Fruit fly (Drosophila melanogaster): ENCODE data around the gene Nnp-1.

The Nnp-1 gene

DNA sequence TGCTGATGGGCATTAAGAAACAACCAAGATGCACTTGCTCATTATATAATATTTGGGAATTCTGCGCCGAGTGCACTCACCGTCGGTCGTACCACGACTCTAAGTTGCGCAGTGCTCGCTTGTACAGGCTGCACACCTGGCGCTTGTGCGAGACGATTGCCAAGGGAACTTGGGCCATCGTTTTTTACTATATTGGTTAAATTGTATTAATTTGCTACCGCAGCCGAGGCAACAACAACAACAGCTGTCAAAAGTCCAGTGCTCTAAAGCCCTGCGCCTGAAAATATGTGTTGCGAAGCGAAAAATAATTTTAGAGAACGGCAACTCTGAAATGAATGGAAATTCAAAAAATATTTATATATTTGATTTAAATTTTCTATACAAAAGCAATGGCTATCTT lies 4.8 kb upstream of the Nnp-1 start, which contains the start of gene ND-B22:
ND-B22 (minus strand) TSS at position 349 of the 400 bp plus-strand sequence.
- TF ChIP-seq N (GFP tag; optimal IDR thresholded peaks at IDR 0.05) (no peak), Sp1 (GFP tag; optimal IDR thresholded peaks at IDR 0.05) (peak; percentile 28), Vsx2 (GFP tag; optimal IDR thresholded peaks at IDR 0.05; ENCODE audit: partially characterized antibody) (no peak), lola (GFP tag; optimal IDR thresholded peaks at IDR 0.05) (no peak), rgr (GFP tag; optimal IDR thresholded peaks at IDR 0.05) (peak; percentile 75), CrebA (GFP tag; optimal IDR thresholded peaks at IDR 0.05; ENCODE audit: borderline replicate concordance) (no peak), CG32264 (GFP tag; optimal IDR thresholded peaks at IDR 0.05) (no peak), Jra (GFP tag; optimal IDR thresholded peaks at IDR 0.05) (peak; percentile 47), Myc (optimal IDR thresholded peaks at IDR 0.05) (no peak), Hr78 (GFP tag; optimal IDR thresholded peaks at IDR 0.05) (no peak), sage (GFP tag; optimal IDR thresholded peaks at IDR 0.05) (peak; percentile 50), jim (GFP tag; optimal IDR thresholded peaks at IDR 0.05) (no peak), dsf (GFP tag; optimal IDR thresholded peaks at IDR 0.05; ENCODE audit: borderline replicate concordance) (peak; percentile 19), Mio (GFP tag; optimal IDR thresholded peaks at IDR 0.05) (no peak), tai (GFP tag; optimal IDR thresholded peaks at IDR 0.05) (no peak), Dfd (GFP tag; optimal IDR thresholded peaks at IDR 0.05) (no peak), dl (GFP tag; optimal IDR thresholded peaks at IDR 0.05; ENCODE audit: insufficient read depth in 1 of 2, partially characterized antibody in 2 of 2) (no peak), sv (GFP tag; optimal IDR thresholded peaks at IDR 0.05) (peak; percentile 26), GATAd (GFP tag; optimal IDR thresholded peaks at IDR 0.05) (peak; percentile 16), Rel (GFP tag; optimal IDR thresholded peaks at IDR 0.05) (no peak), Rel (tag; optimal IDR thresholded peaks at IDR 0.05) (no peak), ey (GFP tag; optimal IDR thresholded peaks at IDR 0.05) (peak; percentile 23), foxo (GFP tag; optimal IDR thresholded peaks at IDR 0.05) (peak in 1 of 2 experiments; percentile 65), h (GFP tag; optimal IDR thresholded peaks at IDR 0.05) (peak; percentile 69), woc (GFP tag; optimal IDR thresholded peaks at IDR 0.05) (peak; percentile 19), psq (GFP tag; optimal IDR thresholded peaks at IDR 0.05) (peak; percentile 29), dmrt93B (GFP tag; optimal IDR thresholded peaks at IDR 0.05) (no peak), HLH106 (tag; optimal IDR thresholded peaks at IDR 0.05) (peak; percentile 46), Hnf4 (GFP tag; optimal IDR thresholded peaks at IDR 0.05) (peak; percentile 80), brk (GFP tag; optimal IDR thresholded peaks at IDR 0.05) (no peak), usp (GFP tag; optimal IDR thresholded peaks at IDR 0.05) (no peak), fru (GFP tag; optimal IDR thresholded peaks at IDR 0.05) (peak; percentile 30), OdsH (GFP tag; optimal IDR thresholded peaks at IDR 0.05) (peak; percentile 28), Abd-B (GFP tag; optimal IDR thresholded peaks at IDR 0.05) (no peak), CG9705 (GFP tag; optimal IDR thresholded peaks at IDR 0.05) (peak; percentile 42), Dif (GFP tag; optimal IDR thresholded peaks at IDR 0.05; ENCODE audit: partially characterized antibody) (no peak), Hr83 (GFP tag; optimal IDR thresholded peaks at IDR 0.05; ENCODE audit: poor library complexity, severe bottlenecking) (peak; percentile 86), br (GFP tag; optimal IDR thresholded peaks at IDR 0.05) (peak; percentile 40), pan (optimal IDR thresholded peaks at IDR 0.05) (no peak)

DNA sequence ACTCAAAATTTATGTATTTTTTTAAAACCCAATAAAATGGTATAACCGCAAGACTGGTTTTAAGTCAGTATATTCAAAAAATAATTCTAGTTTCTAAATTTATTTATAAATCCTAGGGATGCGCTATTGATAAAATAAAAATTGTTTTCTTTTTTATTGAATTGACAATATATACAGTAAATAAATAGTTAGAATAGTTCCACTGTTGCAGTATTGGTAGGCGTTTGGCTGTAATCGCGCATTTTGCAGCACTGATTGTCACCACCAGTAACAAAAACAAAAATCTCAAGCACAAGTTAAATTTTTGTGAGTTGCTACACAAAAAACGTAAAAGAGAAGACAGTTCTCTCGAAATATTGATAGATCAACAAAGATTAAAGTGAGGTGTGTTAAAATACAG lies 3.0 kb upstream of the Nnp-1 start, which contains the start of gene CG31855:
CG31855 (plus strand) TSS at position 265 of the 400 bp plus-strand sequence.
- no peak for TF ChIP-seq tai (GFP tag; optimal IDR thresholded peaks at IDR 0.05)
- TF ChIP-seq fru (GFP tag; optimal IDR thresholded peaks at IDR 0.05), result peak; percentile 83
- TF ChIP-seq foxo (GFP tag; optimal IDR thresholded peaks at IDR 0.05), result peak in 1 of 2 experiments; percentile 90
- TF ChIP-seq Dif (GFP tag; optimal IDR thresholded peaks at IDR 0.05; ENCODE audit: partially characterized antibody), result no peak
- no peak for TF ChIP-seq usp (GFP tag; optimal IDR thresholded peaks at IDR 0.05)
- TF ChIP-seq jim (GFP tag; optimal IDR thresholded peaks at IDR 0.05), result peak; percentile 44
- TF ChIP-seq ey (GFP tag; optimal IDR thresholded peaks at IDR 0.05), result peak; percentile 71
- TF ChIP-seq Rel (GFP tag; optimal IDR thresholded peaks at IDR 0.05), result no peak
- TF ChIP-seq Rel (tag; optimal IDR thresholded peaks at IDR 0.05), result peak; percentile 61
- TF ChIP-seq Hnf4 (GFP tag; optimal IDR thresholded peaks at IDR 0.05), result peak; percentile 95
- peak; percentile 89 for TF ChIP-seq h (GFP tag; optimal IDR thresholded peaks at IDR 0.05)
- peak; percentile 83 for TF ChIP-seq sage (GFP tag; optimal IDR thresholded peaks at IDR 0.05)
- TF ChIP-seq N (GFP tag; optimal IDR thresholded peaks at IDR 0.05), result no peak
- peak; percentile 85 for TF ChIP-seq dsf (GFP tag; optimal IDR thresholded peaks at IDR 0.05; ENCODE audit: borderline replicate concordance)
- peak; percentile 90 for TF ChIP-seq rgr (GFP tag; optimal IDR thresholded peaks at IDR 0.05)
- no peak for TF ChIP-seq Abd-B (GFP tag; optimal IDR thresholded peaks at IDR 0.05)
- peak; percentile 83 for TF ChIP-seq OdsH (GFP tag; optimal IDR thresholded peaks at IDR 0.05)
- TF ChIP-seq lola (GFP tag; optimal IDR thresholded peaks at IDR 0.05), result no peak
- peak; percentile 80 for TF ChIP-seq Sp1 (GFP tag; optimal IDR thresholded peaks at IDR 0.05)
- TF ChIP-seq Hr78 (GFP tag; optimal IDR thresholded peaks at IDR 0.05), result no peak
- TF ChIP-seq sv (GFP tag; optimal IDR thresholded peaks at IDR 0.05), result peak; percentile 81
- TF ChIP-seq CG9705 (GFP tag; optimal IDR thresholded peaks at IDR 0.05), result peak; percentile 68
- TF ChIP-seq dmrt93B (GFP tag; optimal IDR thresholded peaks at IDR 0.05), result peak; percentile 48
- TF ChIP-seq GATAd (GFP tag; optimal IDR thresholded peaks at IDR 0.05), result peak; percentile 67
- TF ChIP-seq woc (GFP tag; optimal IDR thresholded peaks at IDR 0.05), result peak; percentile 84
- no peak for TF ChIP-seq Myc (optimal IDR thresholded peaks at IDR 0.05)
- no peak for TF ChIP-seq CrebA (GFP tag; optimal IDR thresholded peaks at IDR 0.05; ENCODE audit: borderline replicate concordance)
- TF ChIP-seq HLH106 (tag; optimal IDR thresholded peaks at IDR 0.05), result peak; percentile 78
- TF ChIP-seq CG32264 (GFP tag; optimal IDR thresholded peaks at IDR 0.05), result peak; percentile 5
- no peak for TF ChIP-seq Vsx2 (GFP tag; optimal IDR thresholded peaks at IDR 0.05; ENCODE audit: partially characterized antibody)
- TF ChIP-seq brk (GFP tag; optimal IDR thresholded peaks at IDR 0.05), result peak; percentile 88
- TF ChIP-seq Dfd (GFP tag; optimal IDR thresholded peaks at IDR 0.05), result no peak
- no peak for TF ChIP-seq dl (GFP tag; optimal IDR thresholded peaks at IDR 0.05; ENCODE audit: insufficient read depth in 1 of 2, partially characterized antibody in 2 of 2)
- peak; percentile 85 for TF ChIP-seq Jra (GFP tag; optimal IDR thresholded peaks at IDR 0.05)
- no peak for TF ChIP-seq pan (optimal IDR thresholded peaks at IDR 0.05)
- TF ChIP-seq Hr83 (GFP tag; optimal IDR thresholded peaks at IDR 0.05; ENCODE audit: poor library complexity, severe bottlenecking), result peak; percentile 96
- no peak for TF ChIP-seq Mio (GFP tag; optimal IDR thresholded peaks at IDR 0.05)
- TF ChIP-seq br (GFP tag; optimal IDR thresholded peaks at IDR 0.05), result peak; percentile 83
- peak; percentile 75 for TF ChIP-seq psq (GFP tag; optimal IDR thresholded peaks at IDR 0.05)

Data from whole organism, wandering third instar larva.